Fruit fly (Drosophila melanogaster) whole organism, adult: ENCODE measurements around the gene Mpp6.

Experiments
- CG11617 ChIP-seq: fragments of 200-800 bp; sonication (Bioruptor generic); optimal IDR thresholded peaks from 2 replicates; lab custom pipeline; 2017; ENCODE audit warnings: mild to moderate bottlenecking, missing biosample characterization, missing genetic modification reagents, missing genetic modification characterization
- CG12768 ChIP-seq: fragments of 200-800 bp; sonication (Bioruptor generic); optimal IDR thresholded peaks from 2 replicates; lab custom pipeline; 2017; ENCODE audit warnings: missing biosample characterization, missing genetic modification characterization, mild to moderate bottlenecking, moderate library complexity, missing genetic modification reagents
- CG14711 ChIP-seq: fragments of 200-800 bp; sonication (Bioruptor generic); optimal IDR thresholded peaks from 2 replicates; lab custom pipeline; 2018; ENCODE audit warnings: missing biosample characterization, mild to moderate bottlenecking, missing genetic modification characterization, moderate library complexity
- CG1620 ChIP-seq: fragments of 200-800 bp; sonication (Bioruptor generic); optimal IDR thresholded peaks from 2 replicates; lab custom pipeline; 2016; ENCODE audit warnings: missing biosample characterization, missing genetic modification characterization
- CG33017 ChIP-seq: fragments of 200-800 bp; sonication (Bioruptor generic); optimal IDR thresholded peaks from 2 replicates; lab custom pipeline; 2018; ENCODE audit warnings: missing biosample characterization, mild to moderate bottlenecking, missing genetic modification characterization, moderate library complexity
- CG5204 ChIP-seq: fragments of 200-800 bp; sonication (Bioruptor generic); optimal IDR thresholded peaks from 2 replicates; lab custom pipeline; 2016; ENCODE audit warnings: missing biosample characterization, missing genetic modification characterization
- CG7045 ChIP-seq: fragments of 200-800 bp; sonication (Bioruptor generic); optimal IDR thresholded peaks from 2 replicates; lab custom pipeline; 2017; ENCODE audit warnings: missing biosample characterization, mild to moderate bottlenecking, missing genetic modification characterization
- CG7101 ChIP-seq: fragments of 200-800 bp; sonication (Bioruptor generic); optimal IDR thresholded peaks from 2 replicates; lab custom pipeline; 2018; ENCODE audit warnings: missing biosample characterization, mild to moderate bottlenecking, missing genetic modification characterization, moderate library complexity
- Clk ChIP-seq: fragments of 200-800 bp; sonication (Bioruptor generic); optimal IDR thresholded peaks from 2 replicates; lab custom pipeline; 2017; ENCODE audit warnings: missing biosample characterization, missing genetic modification characterization
- Crg-1 ChIP-seq: fragments of 200-800 bp; sonication (Bioruptor generic); optimal IDR thresholded peaks from 2 replicates; lab custom pipeline; 2016; ENCODE audit warnings: missing biosample characterization, missing genetic modification characterization
- Hr96 ChIP-seq: fragments of 200-800 bp; sonication (Bioruptor generic); optimal IDR thresholded peaks from 2 replicates; lab custom pipeline; 2016; ENCODE audit warnings: missing biosample characterization, missing genetic modification characterization
- Mnt ChIP-seq: fragments of 200-800 bp; sonication (Bioruptor generic); optimal IDR thresholded peaks from 2 replicates; lab custom pipeline; 2016; ENCODE audit warnings: missing biosample characterization, mild to moderate bottlenecking, missing genetic modification characterization
- bab1 ChIP-seq: fragments of 200-800 bp; sonication (Bioruptor generic); optimal IDR thresholded peaks from 3 replicates; lab custom pipeline; 2019; ENCODE audit warnings: missing biosample characterization, mild to moderate bottlenecking, missing genetic modification characterization, moderate library complexity
- cic ChIP-seq: fragments of 200-800 bp; sonication (Bioruptor generic); optimal IDR thresholded peaks from 2 replicates; lab custom pipeline; 2017; ENCODE audit warnings: missing biosample characterization, mild to moderate bottlenecking, missing genetic modification characterization, moderate library complexity
- cnc ChIP-seq, 2 experiments: fragments of >200 bp; optimal IDR thresholded peaks; 2 replicates each; lab custom pipeline; 2017
- kay ChIP-seq: fragments of 200-800 bp; sonication (Bioruptor generic); peaks from one replicate; lab custom pipeline; 2016; ENCODE audit warnings: missing biosample characterization, missing genetic modification characterization, borderline replicate concordance
- ovo ChIP-seq: fragments of 200-800 bp; sonication (Bioruptor generic); optimal IDR thresholded peaks from 2 replicates; lab custom pipeline; 2016; ENCODE audit warnings: missing biosample characterization, missing genetic modification characterization
- pad ChIP-seq: fragments of 200-800 bp; sonication (Bioruptor generic); optimal IDR thresholded peaks from 3 replicates; lab custom pipeline; 2017; ENCODE audit warnings: missing biosample characterization, missing genetic modification characterization, mild to moderate bottlenecking, moderate library complexity, missing genetic modification reagents
- tj ChIP-seq: fragments of 200-800 bp; sonication (Bioruptor generic); optimal IDR thresholded peaks from 3 replicates; lab custom pipeline; 2017; ENCODE audit warnings: missing biosample characterization, mild to moderate bottlenecking, missing genetic modification characterization, moderate library complexity
- toe ChIP-seq: fragments of 200-800 bp; sonication (Bioruptor generic); optimal IDR thresholded peaks from 2 replicates; lab custom pipeline; 2016; ENCODE audit warnings: missing biosample characterization, missing genetic modification characterization

The Mpp6 gene

dm6 chr2L:21179217-21179520 is 23.1 kb downstream of the Mpp6 start:
- TF ChIP-seq ovo (GFP tag; lab: Kevin White, UChicago) (no peak), toe (GFP tag; lab: Kevin White, UChicago) (no peak), CG7045 (GFP tag; lab: Kevin White, UChicago) (no peak), CG5204 (GFP tag; lab: Kevin White, UChicago) (no peak), bab1 (GFP tag; lab: Kevin White, UChicago) (no peak), cnc (optimal IDR thresholded peaks at IDR 0.05; lab: Kevin White, UChicago) (no peak), CG11617 (GFP tag; lab: Kevin White, UChicago) (no peak), cic (GFP tag; lab: Kevin White, UChicago) (no peak)

dm6 chr2L:21179615-21180031 is 23.5 kb downstream of the Mpp6 start, which contains the start of the genes bur and Mcm10:
Gene bur (minus strand): TSS chr2L:21179683.
Gene Mcm10 (plus strand): TSS chr2L:21179933.
- TF ChIP-seq CG7101 (tag; lab: Kevin White, UChicago) (peak; percentile 42), tj (GFP tag; lab: Kevin White, UChicago) (no peak), kay (GFP tag; lab: Kevin White, UChicago) (no peak), CG12768 (GFP tag; lab: Kevin White, UChicago) (no peak), CG11617 (GFP tag; lab: Kevin White, UChicago) (no peak), CG1620 (no peak), CG33017 (tag; lab: Kevin White, UChicago) (no peak), toe (GFP tag; lab: Kevin White, UChicago) (no peak), Clk (GFP tag; lab: Kevin White, UChicago) (no peak), Crg-1 (GFP tag; lab: Kevin White, UChicago) (no peak), cnc (optimal IDR thresholded peaks at IDR 0.05; lab: Kevin White, UChicago) (no peak), CG7045 (GFP tag; lab: Kevin White, UChicago) (no peak), pad (GFP tag; lab: Kevin White, UChicago) (peak; percentile 2), bab1 (GFP tag; lab: Kevin White, UChicago) (no peak), ovo (GFP tag; lab: Kevin White, UChicago) (no peak), CG14711 (tag; lab: Kevin White, UChicago) (peak; percentile 27), Mnt (GFP tag; lab: Kevin White, UChicago) (no peak), Hr96 (GFP tag; lab: Kevin White, UChicago) (no peak), cic (GFP tag; lab: Kevin White, UChicago) (no peak)

dm6 chr2L:21187753-21188152 is 31.7 kb downstream of the Mpp6 start:
- TF ChIP-seq CG33017 (tag; lab: Kevin White, UChicago) (no peak), kay (GFP tag; lab: Kevin White, UChicago) (no peak), Crg-1 (GFP tag; lab: Kevin White, UChicago) (no peak)

- TF ChIP-seq Hr96 (GFP tag; lab: Kevin White, UChicago) (no peak), CG33017 (tag; lab: Kevin White, UChicago) (no peak), cnc (optimal IDR thresholded peaks at IDR 0.05; lab: Kevin White, UChicago) (no peak), CG12768 (GFP tag; lab: Kevin White, UChicago) (no peak), CG7045 (GFP tag; lab: Kevin White, UChicago) (no peak), ovo (GFP tag; lab: Kevin White, UChicago) (no peak), toe (GFP tag; lab: Kevin White, UChicago) (no peak), kay (GFP tag; lab: Kevin White, UChicago) (no peak), CG14711 (tag; lab: Kevin White, UChicago) (no peak), CG7101 (tag; lab: Kevin White, UChicago) (no peak)
Measured at dm6 chr2L:21189273-21189781, 33.2 kb downstream of the Mpp6 start.

dm6 chr2L:21195331-21195730 is 39.2 kb downstream of the Mpp6 start:
- TF ChIP-seq cnc (optimal IDR thresholded peaks at IDR 0.05; lab: Kevin White, UChicago), result no peak
- no peak for TF ChIP-seq CG7045 (GFP tag; lab: Kevin White, UChicago)
- no peak for TF ChIP-seq CG12768 (GFP tag; lab: Kevin White, UChicago)
- no peak for TF ChIP-seq CG1620
- TF ChIP-seq Hr96 (GFP tag; lab: Kevin White, UChicago), result no peak
- no peak for TF ChIP-seq CG33017 (tag; lab: Kevin White, UChicago)
- TF ChIP-seq kay (GFP tag; lab: Kevin White, UChicago), result no peak
- no peak for TF ChIP-seq pad (GFP tag; lab: Kevin White, UChicago)
- no peak for TF ChIP-seq CG14711 (tag; lab: Kevin White, UChicago)
- no peak for TF ChIP-seq tj (GFP tag; lab: Kevin White, UChicago)
- no peak for TF ChIP-seq CG7101 (tag; lab: Kevin White, UChicago)
- TF ChIP-seq Crg-1 (GFP tag; lab: Kevin White, UChicago), result no peak
- TF ChIP-seq toe (GFP tag; lab: Kevin White, UChicago), result no peak
- TF ChIP-seq ovo (GFP tag; lab: Kevin White, UChicago), result no peak
- no peak for TF ChIP-seq CG5204 (GFP tag; lab: Kevin White, UChicago)

- TF ChIP-seq CG12768 (GFP tag; lab: Kevin White, UChicago), result no peak
- TF ChIP-seq pad (GFP tag; lab: Kevin White, UChicago), result no peak
- no peak for TF ChIP-seq bab1 (GFP tag; lab: Kevin White, UChicago)
- TF ChIP-seq Hr96 (GFP tag; lab: Kevin White, UChicago), result no peak
- no peak for TF ChIP-seq CG11617 (GFP tag; lab: Kevin White, UChicago)
- TF ChIP-seq toe (GFP tag; lab: Kevin White, UChicago), result no peak
- no peak for TF ChIP-seq tj (GFP tag; lab: Kevin White, UChicago)
- TF ChIP-seq Crg-1 (GFP tag; lab: Kevin White, UChicago), result no peak
- no peak for TF ChIP-seq Mnt (GFP tag; lab: Kevin White, UChicago)
- no peak for TF ChIP-seq ovo (GFP tag; lab: Kevin White, UChicago)
- no peak for TF ChIP-seq Clk (GFP tag; lab: Kevin White, UChicago)
- no peak for TF ChIP-seq CG1620
- no peak for TF ChIP-seq CG7045 (GFP tag; lab: Kevin White, UChicago)
- TF ChIP-seq CG7101 (tag; lab: Kevin White, UChicago), result no peak
- no peak for TF ChIP-seq cnc (optimal IDR thresholded peaks at IDR 0.05; lab: Kevin White, UChicago)
- TF ChIP-seq CG14711 (tag; lab: Kevin White, UChicago), result no peak
- no peak for TF ChIP-seq kay (GFP tag; lab: Kevin White, UChicago)
- TF ChIP-seq cic (GFP tag; lab: Kevin White, UChicago), result no peak
- no peak for TF ChIP-seq CG5204 (GFP tag; lab: Kevin White, UChicago)
Measured at dm6 chr2L:21196511-21196910, 40.4 kb downstream of the Mpp6 start.
